Fruit fly (Drosophila melanogaster): ENCODE measurements around the gene Tif-IA.

Tif-IA gene

DNA sequence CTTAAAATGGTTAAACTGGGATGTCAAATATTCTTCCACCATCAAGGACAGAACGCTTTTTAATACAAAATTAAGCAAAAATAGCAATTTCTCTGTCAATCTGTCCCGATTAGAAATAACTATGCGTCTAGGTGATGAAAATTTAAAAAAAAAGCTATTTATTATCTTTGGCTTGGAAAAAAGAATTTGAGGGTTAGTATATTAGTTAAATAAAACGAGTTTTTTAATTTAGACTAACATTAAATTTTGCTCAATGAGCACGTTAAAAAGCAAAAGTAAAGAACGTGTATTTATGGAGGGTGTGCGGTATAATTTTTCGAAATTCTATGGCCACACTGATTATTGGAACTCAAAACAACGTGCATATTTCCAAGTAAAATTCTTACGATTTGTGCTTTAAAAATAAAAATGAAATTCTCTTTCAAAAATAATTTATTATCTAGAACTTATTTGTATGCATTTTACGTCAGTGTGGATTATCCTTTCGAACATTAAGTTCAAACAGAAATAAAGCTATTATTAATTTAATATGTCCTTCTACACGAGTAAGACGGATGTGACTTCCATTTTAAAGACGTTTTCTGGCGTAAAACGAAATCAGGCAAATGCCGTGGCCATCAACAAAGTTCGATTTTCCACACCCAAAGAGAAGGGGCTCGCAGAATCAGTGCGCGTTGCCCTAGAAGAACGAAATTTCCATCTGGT, at the start of gene Tif-IA:
TSS of gene Tif-IA (plus strand) at position 307 of the 705 bp plus-strand sequence.
- TF ChIP-seq CG17801 (GFP tag; optimal IDR thresholded peaks at IDR 0.05; ENCODE audit: partially characterized antibody): no peak

dm6 chr2L:22214276-22214675, 35.4 kb upstream of the Tif-IA start, which contains the start of gene Ir40a:
Gene Ir40a (minus strand): TSS chr2L:22214376.
- no peak for TF ChIP-seq CG17801 (GFP tag; optimal IDR thresholded peaks at IDR 0.05; ENCODE audit: partially characterized antibody)

DNA sequence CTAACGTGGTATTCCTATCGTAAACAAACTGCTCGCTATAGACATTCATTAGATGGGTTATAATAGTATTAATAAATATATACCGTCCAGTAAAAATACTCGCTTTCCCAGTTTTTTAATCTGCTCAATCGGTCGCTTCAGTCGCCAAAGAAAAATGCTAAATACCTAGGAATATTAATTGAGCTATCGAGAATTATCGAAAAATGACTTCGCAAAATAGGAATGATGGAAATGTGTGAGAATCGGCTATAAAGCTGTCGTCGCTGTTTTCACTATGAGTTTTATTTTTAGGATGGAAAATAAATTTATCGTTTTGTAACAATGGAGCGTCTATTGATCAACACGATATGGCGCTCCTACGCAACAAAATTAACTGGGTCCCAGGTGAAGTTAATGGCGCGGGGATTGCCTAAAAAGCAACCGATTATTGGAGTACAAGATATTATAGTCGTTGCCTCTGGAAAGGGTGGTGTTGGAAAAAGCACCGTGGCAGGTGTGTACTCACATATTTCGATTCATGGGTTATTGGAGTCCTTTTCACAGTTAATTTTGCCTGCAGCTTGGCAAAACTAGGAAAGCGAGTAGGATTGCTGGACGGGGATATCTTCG, 10.0 kb upstream of the Tif-IA start, which contains the start of gene Nubpl:
TSS of gene Nubpl (plus strand) at position 306 of the 609 bp plus-strand sequence.
- no peak for TF ChIP-seq CG17801 (GFP tag; optimal IDR thresholded peaks at IDR 0.05; ENCODE audit: partially characterized antibody)

- TF ChIP-seq CG17801 (GFP tag; optimal IDR thresholded peaks at IDR 0.05; ENCODE audit: partially characterized antibody): peak; percentile 6
These were observed 2.1 kb upstream of the Tif-IA start, which contains the start of gene RpL21 for dm6 chr2L:22247455-22248058. Gene RpL21 (minus strand): TSS chr2L:22247875.

- TF ChIP-seq CG17801 (GFP tag; optimal IDR thresholded peaks at IDR 0.05; ENCODE audit: partially characterized antibody): no peak
These were observed 1.4 kb upstream of the Tif-IA start for dm6 chr2L:22248230-22248629.

DNA sequence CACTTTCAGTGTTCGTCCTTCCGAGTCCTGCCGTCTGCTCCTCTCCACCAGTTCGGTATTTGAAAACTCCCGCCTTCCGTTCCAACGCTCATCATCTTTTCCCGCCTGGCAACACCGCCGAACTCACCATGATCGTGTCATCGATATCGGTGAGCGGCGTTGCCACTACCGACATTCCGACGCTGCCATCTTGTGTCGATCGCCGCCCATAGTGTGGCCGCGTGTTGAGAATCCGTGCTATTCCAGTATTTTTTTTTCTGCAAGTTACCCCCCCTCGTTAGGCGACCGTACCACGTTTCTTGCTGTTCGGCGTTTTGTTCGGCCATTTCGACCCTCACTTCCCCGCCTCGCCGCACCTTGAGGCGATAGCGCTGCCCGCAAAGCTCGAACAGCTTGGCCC, 11.4 kb downstream of the Tif-IA start:
- no peak for TF ChIP-seq CG17801 (GFP tag; optimal IDR thresholded peaks at IDR 0.05; ENCODE audit: partially characterized antibody)

DNA sequence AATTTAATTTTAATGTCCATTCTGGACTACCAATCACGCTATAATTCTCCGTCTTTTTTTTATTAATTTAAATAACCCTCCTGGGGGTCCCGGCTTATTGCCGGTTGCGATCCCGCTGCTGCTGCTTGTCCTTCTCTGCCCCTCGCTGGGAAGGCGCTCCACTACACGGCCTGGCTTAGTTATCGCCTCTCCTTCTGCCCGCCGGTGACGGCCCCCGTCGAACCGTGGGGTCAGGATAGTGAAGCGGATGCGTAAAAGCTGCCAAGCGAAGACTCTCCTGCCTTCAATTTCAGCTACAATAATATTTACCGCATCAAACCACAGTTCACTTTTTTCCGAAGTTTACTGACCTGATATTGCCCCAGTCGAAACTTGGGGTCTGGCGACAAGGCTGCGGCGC, 32.2 kb downstream of the Tif-IA start:
- TF ChIP-seq CG17801 (GFP tag; optimal IDR thresholded peaks at IDR 0.05; ENCODE audit: partially characterized antibody): no peak

- TF ChIP-seq CG17801 (GFP tag; optimal IDR thresholded peaks at IDR 0.05; ENCODE audit: partially characterized antibody): no peak
These were observed 43.1 kb downstream of the Tif-IA start for dm6 chr2L:22292777-22293176.

Measured in ovary, adult (tissue).